Fruit fly (Drosophila melanogaster): Measurements from ENCODE around the gene m.
A peak's percentile ranks its signal among the peaks of the same experiment; 100 is the strongest.

Gene m

dm6 chrX:11787081-11787480, 33.0 kb downstream of the m start, which contains the start of gene Karl:
TSS of gene Karl (plus strand) at chrX:11787381.
- TF ChIP-seq Trl (optimal IDR thresholded peaks at IDR 0.05) (peak in 1 of 2 experiments; percentile 44), Trl (GFP tag; optimal IDR thresholded peaks at IDR 0.05) (no peak), sens (GFP tag) (peak; percentile 13), scrt (GFP tag; optimal IDR thresholded peaks at IDR 0.05) (peak; percentile 52), CG8290 (GFP tag; optimal IDR thresholded peaks at IDR 0.05) (no peak), CG8290 (tag; optimal IDR thresholded peaks at IDR 0.05) (no peak)

- TF ChIP-seq dan (GFP tag; IDR thresholded peaks at IDR 0.05) = 0 out of 2 replicates have a peak, but pooled peaks have one; percentile 25
- TF ChIP-seq cad (GFP tag; optimal IDR thresholded peaks at IDR 0.05) = no peak
- TF ChIP-seq CG9817 (tag; optimal IDR thresholded peaks at IDR 0.05) = peak; percentile 21
- no peak for TF ChIP-seq ham (GFP tag; IDR thresholded peaks at IDR 0.05)
- TF ChIP-seq C15 (GFP tag; IDR thresholded peaks at IDR 0.05) = no peak
- TF ChIP-seq salm (tag; optimal IDR thresholded peaks at IDR 0.05) = peak; percentile 67
- peak; percentile 38 for TF ChIP-seq HLH54F (GFP tag; optimal IDR thresholded peaks at IDR 0.05)
- peak; percentile 69 for TF ChIP-seq az2 (GFP tag; optimal IDR thresholded peaks at IDR 0.05)
- TF ChIP-seq CG31388 (GFP tag; optimal IDR thresholded peaks at IDR 0.05) = peak; percentile 23
- no peak for TF ChIP-seq BEAF-32 (GFP tag; optimal IDR thresholded peaks at IDR 0.05)
- no peak for TF ChIP-seq Adf1 (GFP tag; IDR thresholded peaks at IDR 0.05)
- no peak for TF ChIP-seq CG17912 (GFP tag; optimal IDR thresholded peaks at IDR 0.05)
- peak; percentile 18 for TF ChIP-seq Bdp1 (GFP tag; optimal IDR thresholded peaks at IDR 0.05)
- TF ChIP-seq Kr (GFP tag; optimal IDR thresholded peaks at IDR 0.05) = no peak
- peak; percentile 10 for TF ChIP-seq CG4707 (GFP tag; optimal IDR thresholded peaks at IDR 0.05)
- TF ChIP-seq zfh1 (GFP tag; IDR thresholded peaks at IDR 0.05) = peak; percentile 56
- TF ChIP-seq CG32532 (GFP tag; IDR thresholded peaks at IDR 0.05) = peak; percentile 75
- TF ChIP-seq CG1529 (GFP tag; optimal IDR thresholded peaks at IDR 0.05) = peak; percentile 29
- TF ChIP-seq Myb (GFP tag; optimal IDR thresholded peaks at IDR 0.05) = peak; percentile 26
- no peak for TF ChIP-seq Trl (optimal IDR thresholded peaks at IDR 0.05)
- TF ChIP-seq Trl (GFP tag; optimal IDR thresholded peaks at IDR 0.05) = peak; percentile 48
- 0 out of 2 replicates have a peak, but pooled peaks have one; percentile 38 for TF ChIP-seq CG7372 (GFP tag; IDR thresholded peaks at IDR 0.05)
- TF ChIP-seq CG14965 (GFP tag; optimal IDR thresholded peaks at IDR 0.05; ENCODE audit: borderline replicate concordance) = no peak
- peak; percentile 66; the same call in 1 of the 3 replicates for TF ChIP-seq gce (GFP tag; IDR thresholded peaks at IDR 0.05)
- peak; percentile 70 for TF ChIP-seq cwo (GFP tag; optimal IDR thresholded peaks at IDR 0.05)
- TF ChIP-seq CG6683 (GFP tag; optimal IDR thresholded peaks at IDR 0.05) = peak; percentile 16
- no peak for TF ChIP-seq abd-A (tag; optimal IDR thresholded peaks at IDR 0.05)
- peak; percentile 40 for TF ChIP-seq CG4854 (GFP tag; optimal IDR thresholded peaks at IDR 0.05)
- TF ChIP-seq CG8924 (tag; optimal IDR thresholded peaks at IDR 0.05) = peak; percentile 79
- no peak for TF ChIP-seq B-H2 (GFP tag; optimal IDR thresholded peaks at IDR 0.05)
- TF ChIP-seq CG4617 (GFP tag; optimal IDR thresholded peaks at IDR 0.05; ENCODE audit: borderline replicate concordance) = no peak
- no peak for TF ChIP-seq CG15601 (tag; optimal IDR thresholded peaks at IDR 0.05)
- peak; percentile 74; the same call in 2 of the 3 replicates for TF ChIP-seq CG34422 (GFP tag; IDR thresholded peaks at IDR 0.05)
- TF ChIP-seq Nf-YB (GFP tag; optimal IDR thresholded peaks at IDR 0.05) = peak; percentile 51
- TF ChIP-seq run (tag; optimal IDR thresholded peaks at IDR 0.05) = peak; percentile 13
- TF ChIP-seq ewg (GFP tag; optimal IDR thresholded peaks at IDR 0.05) = peak; percentile 52
- TF ChIP-seq MBD-R2 (GFP tag; IDR thresholded peaks at IDR 0.05) = no peak; the same call in 1 of the 2 replicates
- TF ChIP-seq sr (GFP tag; IDR thresholded peaks at IDR 0.05) = peak; percentile 59; the same call in 1 of the 3 replicates
- TF ChIP-seq CG4424 (GFP tag; optimal IDR thresholded peaks at IDR 0.05) = peak; percentile 57
- TF ChIP-seq Nf-YA (GFP tag; IDR thresholded peaks at IDR 0.05) = peak; percentile 58
- 0 out of 3 replicates have a peak, but pooled peaks have one; percentile 34 for TF ChIP-seq Mrtf (GFP tag; IDR thresholded peaks at IDR 0.05)
- TF ChIP-seq usp (GFP tag; optimal IDR thresholded peaks at IDR 0.05) = no peak
- peak; percentile 65 for TF ChIP-seq CG14014 (GFP tag; IDR thresholded peaks at IDR 0.05)
- no peak for TF ChIP-seq CG8478 (optimal IDR thresholded peaks at IDR 0.05)
- TF ChIP-seq Hsf (GFP tag; optimal IDR thresholded peaks at IDR 0.05) = peak; percentile 73
Measured at dm6 chrX:11788187-11788870, 34.3 kb downstream of the m start.
